Worm (Caenorhabditis elegans): ENCODE results near the gene R12B2.3.

DNA sequence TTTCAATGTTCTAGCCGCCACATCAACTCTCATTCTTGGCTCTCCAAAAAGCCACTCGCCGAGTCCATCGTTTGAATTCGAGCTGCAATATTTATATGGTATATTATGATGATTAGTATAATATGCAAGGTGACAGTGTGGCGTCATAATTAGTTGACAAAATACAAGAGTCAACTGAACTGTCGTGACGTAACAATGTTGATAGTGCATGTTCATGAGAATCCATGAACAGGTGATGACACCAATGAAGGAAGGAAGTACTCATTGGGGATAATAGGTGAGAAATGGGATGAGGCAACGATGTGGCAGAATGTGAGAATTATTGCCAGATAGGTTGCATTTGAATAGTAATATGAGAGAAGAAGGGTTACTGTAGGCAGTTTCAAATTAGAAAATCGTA, 10.4 kb upstream of the R12B2.3 start:
- TF ChIP-seq Y53F4B.3 (GFP tag; IDR thresholded peaks at IDR 0.05) (no peak), unc-62 (GFP tag; optimal IDR thresholded peaks at IDR 0.05) (no peak), pha-4 (tag; optimal IDR thresholded peaks at IDR 0.05) (no peak), attf-3 (GFP tag; conservative IDR thresholded peaks at IDR 0.05) (no peak), mel-28 (tag; optimal IDR thresholded peaks at IDR 0.05; ENCODE audit: borderline replicate concordance) (no peak), nhr-27 (tag; optimal IDR thresholded peaks at IDR 0.05) (no peak), xnd-1 (tag; optimal IDR thresholded peaks at IDR 0.05) (no peak)

All from whole organism, young adult.